Fruit fly (Drosophila melanogaster): ENCODE data around the gene hoe2.

Gene hoe2

dm6 chr2L:4907986-4908385 is 28.3 kb downstream of the hoe2 start (continued):
- no peak for TF ChIP-seq B-H2 (GFP tag; optimal IDR thresholded peaks at IDR 0.05)
- peak; percentile 51; the same call in 1 of the 2 replicates for TF ChIP-seq Lim3 (GFP tag; IDR thresholded peaks at IDR 0.05)
- peak; percentile 57; the same call in 1 of the 2 replicates for TF ChIP-seq CG4730 (GFP tag; IDR thresholded peaks at IDR 0.05)
- no peak for TF ChIP-seq HLH4C (GFP tag; IDR thresholded peaks at IDR 0.05; ENCODE audit: partially characterized antibody)
- no peak for TF ChIP-seq CG12236 (GFP tag; optimal IDR thresholded peaks at IDR 0.05)
- TF ChIP-seq jigr1 (GFP tag; IDR thresholded peaks at IDR 0.05), result no peak
- no peak for TF ChIP-seq zen2 (GFP tag; IDR thresholded peaks at IDR 0.05; ENCODE audit: partially characterized antibody)
- peak; percentile 79 for TF ChIP-seq CG17385 (GFP tag; optimal IDR thresholded peaks at IDR 0.05)
- TF ChIP-seq GATAe (GFP tag; conservative IDR thresholded peaks at IDR 0.05), result no peak
- peak; percentile 77 for TF ChIP-seq CG32767 (GFP tag; IDR thresholded peaks at IDR 0.05)
- TF ChIP-seq CG3407 (GFP tag; optimal IDR thresholded peaks at IDR 0.05), result peak; percentile 75
- peak; percentile 59 for TF ChIP-seq CG8281 (tag; optimal IDR thresholded peaks at IDR 0.05)
- TF ChIP-seq Lhr (GFP tag; optimal IDR thresholded peaks at IDR 0.05), result peak; percentile 11
- no peak for TF ChIP-seq CHES-1-like (GFP tag; optimal IDR thresholded peaks at IDR 0.05)
- peak; percentile 40 for TF ChIP-seq fd3F (GFP tag; optimal IDR thresholded peaks at IDR 0.05)
- peak; percentile 76 for TF ChIP-seq Blimp-1 (GFP tag; optimal IDR thresholded peaks at IDR 0.05)
- no peak for TF ChIP-seq HmgZ (tag; optimal IDR thresholded peaks at IDR 0.05)
- peak; percentile 11 for TF ChIP-seq CG4617 (GFP tag; optimal IDR thresholded peaks at IDR 0.05; ENCODE audit: borderline replicate concordance)
- peak in 1 of 2 experiments; percentile 73 for TF ChIP-seq bsh (GFP tag; optimal IDR thresholded peaks at IDR 0.05)
- no peak for TF ChIP-seq btn (GFP tag; optimal IDR thresholded peaks at IDR 0.05)
- TF ChIP-seq CrebB (tag; optimal IDR thresholded peaks at IDR 0.05), result peak; percentile 64
- peak; percentile 85 for TF ChIP-seq Drgx (GFP tag; IDR thresholded peaks at IDR 0.05)
- TF ChIP-seq CG17612 (GFP tag; IDR thresholded peaks at IDR 0.05), result no peak
- peak; percentile 81 for TF ChIP-seq ATbp (GFP tag; optimal IDR thresholded peaks at IDR 0.05)
- no peak for TF ChIP-seq tx (GFP tag; optimal IDR thresholded peaks at IDR 0.05)
- TF ChIP-seq CG10366 (GFP tag; IDR thresholded peaks at IDR 0.05), result peak; percentile 73
- TF ChIP-seq zen (tag; optimal IDR thresholded peaks at IDR 0.05), result peak; percentile 55
- peak; percentile 70 for TF ChIP-seq CG12659 (GFP tag; optimal IDR thresholded peaks at IDR 0.05)
- peak; percentile 50 for TF ChIP-seq CG15601 (tag; optimal IDR thresholded peaks at IDR 0.05)
- TF ChIP-seq CG2889 (GFP tag; IDR thresholded peaks at IDR 0.05), result peak; percentile 47; the same call in 1 of the 3 replicates
- peak; percentile 89 for TF ChIP-seq CG15269 (tag; optimal IDR thresholded peaks at IDR 0.05)
- no peak for TF ChIP-seq CG2129 (GFP tag; IDR thresholded peaks at IDR 0.05; ENCODE audit: partially characterized antibody)
- TF ChIP-seq sna (GFP tag; IDR thresholded peaks at IDR 0.05; ENCODE audit: partially characterized antibody), result no peak
- no peak for TF ChIP-seq CG16813 (GFP tag; IDR thresholded peaks at IDR 0.05; ENCODE audit: partially characterized antibody)
- TF ChIP-seq Optix (GFP tag; IDR thresholded peaks at IDR 0.05), result peak; percentile 54; the same call in 2 of the 3 replicates
- peak; percentile 18 for TF ChIP-seq CG10274 (GFP tag; optimal IDR thresholded peaks at IDR 0.05)
- TF ChIP-seq kni (GFP tag; optimal IDR thresholded peaks at IDR 0.05), result no peak
- TF ChIP-seq BtbVII (GFP tag; optimal IDR thresholded peaks at IDR 0.05), result peak; percentile 44
- no peak for TF ChIP-seq jumu (GFP tag; optimal IDR thresholded peaks at IDR 0.05)
- peak; percentile 17 for TF ChIP-seq lilli (GFP tag; optimal IDR thresholded peaks at IDR 0.05)
- no peak for TF ChIP-seq ac (GFP tag; optimal IDR thresholded peaks at IDR 0.05)
- TF ChIP-seq crol (GFP tag; IDR thresholded peaks at IDR 0.05), result no peak
- no peak for TF ChIP-seq Atf3 (GFP tag; optimal IDR thresholded peaks at IDR 0.05)
- TF ChIP-seq ab (GFP tag; optimal IDR thresholded peaks at IDR 0.05), result no peak
- TF ChIP-seq nom (GFP tag; optimal IDR thresholded peaks at IDR 0.05), result no peak
- peak; percentile 91 for TF ChIP-seq CG17359 (tag; optimal IDR thresholded peaks at IDR 0.05)
- peak; percentile 69 for TF ChIP-seq dysf (GFP tag; IDR thresholded peaks at IDR 0.05)
- TF ChIP-seq mld (GFP tag; IDR thresholded peaks at IDR 0.05; ENCODE audit: partially characterized antibody), result no peak
- peak; percentile 75 for TF ChIP-seq CG1024 (GFP tag; IDR thresholded peaks at IDR 0.05)
- no peak for TF ChIP-seq Dp (GFP tag; optimal IDR thresholded peaks at IDR 0.05)

All from whole organism, embryonic.